ENCODE assay signal across 1 fruit fly cellular context in the genomic region with DNA sequence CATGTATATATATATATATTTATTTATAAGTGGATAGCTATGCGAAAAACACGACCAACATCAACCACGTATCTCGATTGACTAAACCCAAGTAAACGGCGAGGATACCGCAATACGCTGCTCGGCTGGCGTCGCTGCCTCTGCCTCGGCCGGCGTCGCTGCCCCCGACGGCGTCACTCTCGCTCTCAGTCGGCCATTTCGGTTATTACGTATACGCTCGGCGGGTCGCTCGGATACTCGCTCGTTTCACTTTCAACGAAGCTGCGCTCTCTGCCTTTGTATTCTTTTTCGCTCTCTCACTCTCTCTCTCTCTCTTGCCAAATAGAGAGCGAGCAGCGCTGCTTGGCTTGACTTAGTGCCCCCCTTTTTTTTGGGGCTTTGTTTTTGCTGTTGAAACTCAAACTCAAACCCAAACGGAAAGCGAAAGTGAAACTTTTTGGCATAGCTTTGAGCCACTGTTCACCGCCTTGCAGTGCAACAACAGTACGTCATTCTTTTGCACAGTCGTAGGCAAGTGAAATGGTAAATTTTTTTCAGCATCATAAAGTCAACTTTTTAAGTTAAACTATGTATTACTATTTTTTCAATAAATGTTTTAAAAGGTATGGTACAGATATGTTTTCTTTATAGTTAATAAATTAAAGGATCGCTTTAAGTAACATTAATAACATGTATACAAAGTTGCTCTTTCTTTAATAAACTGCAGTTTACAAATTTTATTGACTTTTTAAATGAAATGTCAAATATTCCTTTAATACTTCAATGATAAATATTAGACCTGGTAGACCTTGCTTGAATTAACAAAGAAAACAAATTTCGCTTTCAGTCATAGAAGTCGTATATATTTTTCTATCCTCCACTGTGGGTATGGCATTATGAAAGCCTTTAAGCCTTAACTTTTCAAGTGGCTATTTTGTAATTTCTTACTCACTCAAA.
TF ChIP-seq lines count a peak whose summit lies in the region.

No protein-coding gene starts in this region.

TF ChIP-seq in whole organism, embryonic, 481 proteins besides CTCF, POLR2A, EP300 and RAD21 (continued from another document and continues in another):
- TF ChIP-seq Spps (tag; optimal IDR thresholded peaks at IDR 0.05; lab: Kevin White, UChicago) (peak; percentile 53), ara (GFP tag; IDR thresholded peaks at IDR 0.05; lab: Robert Waterston, UW) (peak; percentile 52; the same call in 1 of the 2 replicates), jumu (GFP tag; optimal IDR thresholded peaks at IDR 0.05; lab: Kevin White, UChicago) (no peak), ro (GFP tag; IDR thresholded peaks at IDR 0.05; lab: Robert Waterston, UW) (no peak), Rx (GFP tag; IDR thresholded peaks at IDR 0.05; lab: Robert Waterston, UW) (no peak), trh (GFP tag; optimal IDR thresholded peaks at IDR 0.05; lab: Kevin White, UChicago) (no peak), Pdp1 (GFP tag; optimal IDR thresholded peaks at IDR 0.05; lab: Kevin White, UChicago) (peak in 1 of 2 experiments; percentile 92), CG8944 (GFP tag; optimal IDR thresholded peaks at IDR 0.05; lab: Kevin White, UChicago) (no peak), Gug (GFP tag; IDR thresholded peaks at IDR 0.05; lab: Robert Waterston, UW) (no peak), toy (GFP tag; IDR thresholded peaks at IDR 0.05; lab: Robert Waterston, UW) (no peak), CG15011 (GFP tag; optimal IDR thresholded peaks at IDR 0.05; lab: Kevin White, UChicago) (no peak), nerfin-1 (tag; optimal IDR thresholded peaks at IDR 0.05; lab: Kevin White, UChicago) (no peak), CG3163 (GFP tag; optimal IDR thresholded peaks at IDR 0.05; lab: Kevin White, UChicago) (peak; percentile 7), Xbp1 (GFP tag; optimal IDR thresholded peaks at IDR 0.05; lab: Kevin White, UChicago) (peak; percentile 17), disco-r (GFP tag; optimal IDR thresholded peaks at IDR 0.05; lab: Kevin White, UChicago) (no peak), Jarid2 (GFP tag; optimal IDR thresholded peaks at IDR 0.05; lab: Kevin White, UChicago) (peak; percentile 83), CG10321 (GFP tag; IDR thresholded peaks at IDR 0.05; lab: Robert Waterston, UW) (no peak), CG10565 (GFP tag; optimal IDR thresholded peaks at IDR 0.05; lab: Kevin White, UChicago) (no peak), CG16863 (GFP tag; optimal IDR thresholded peaks at IDR 0.05; lab: Kevin White, UChicago) (peak; percentile 2), CG11398 (GFP tag; optimal IDR thresholded peaks at IDR 0.05; lab: Kevin White, UChicago) (no peak), CG12299 (tag; optimal IDR thresholded peaks at IDR 0.05; lab: Kevin White, UChicago) (no peak), fd3F (GFP tag; optimal IDR thresholded peaks at IDR 0.05; lab: Kevin White, UChicago) (no peak), CG10654 (GFP tag; optimal IDR thresholded peaks at IDR 0.05; lab: Kevin White, UChicago) (no peak), Sox100B (GFP tag; optimal IDR thresholded peaks at IDR 0.05; lab: Kevin White, UChicago) (peak; percentile 65), CG8281 (tag; optimal IDR thresholded peaks at IDR 0.05; lab: Kevin White, UChicago) (peak; percentile 23), Dref (GFP tag; IDR thresholded peaks at IDR 0.05; lab: Robert Waterston, UW) (no peak), Ravus (GFP tag; IDR thresholded peaks at IDR 0.05; lab: Robert Waterston, UW) (no peak), kay (GFP tag; optimal IDR thresholded peaks at IDR 0.05; lab: Kevin White, UChicago) (no peak), CG10366 (GFP tag; IDR thresholded peaks at IDR 0.05; lab: Robert Waterston, UW) (no peak), grn (GFP tag; optimal IDR thresholded peaks at IDR 0.05; lab: Kevin White, UChicago) (no peak), CG10979 (tag; optimal IDR thresholded peaks at IDR 0.05; lab: Kevin White, UChicago) (no peak), Ada2b (GFP tag; IDR thresholded peaks at IDR 0.05; lab: Robert Waterston, UW) (0 out of 2 replicates have a peak, but pooled peaks have one; percentile 19), CG4854 (GFP tag; optimal IDR thresholded peaks at IDR 0.05; lab: Kevin White, UChicago) (no peak), CG11247 (GFP tag; IDR thresholded peaks at IDR 0.05; lab: Robert Waterston, UW) (0 out of 2 replicates have a peak, but pooled peaks have one; percentile 23), CG17186 (GFP tag; optimal IDR thresholded peaks at IDR 0.05; lab: Kevin White, UChicago) (no peak), tx (GFP tag; optimal IDR thresholded peaks at IDR 0.05; lab: Kevin White, UChicago) (no peak), CG6272 (GFP tag; IDR thresholded peaks at IDR 0.05; lab: Robert Waterston, UW) (no peak), da (GFP tag; optimal IDR thresholded peaks at IDR 0.05; lab: Kevin White, UChicago) (no peak), CG7839 (tag; optimal IDR thresholded peaks at IDR 0.05; lab: Kevin White, UChicago) (peak; percentile 27), Mad (GFP tag; optimal IDR thresholded peaks at IDR 0.05; lab: Kevin White, UChicago) (no peak), chif (GFP tag; optimal IDR thresholded peaks at IDR 0.05; lab: Kevin White, UChicago) (no peak), CHES-1-like (GFP tag; optimal IDR thresholded peaks at IDR 0.05; lab: Kevin White, UChicago) (no peak), bowl (GFP tag; IDR thresholded peaks at IDR 0.05; lab: Robert Waterston, UW) (peak; percentile 49; the same call in 1 of the 2 replicates), Nf-YC (tag; optimal IDR thresholded peaks at IDR 0.05; lab: Kevin White, UChicago) (no peak), CG9817 (tag; optimal IDR thresholded peaks at IDR 0.05; lab: Kevin White, UChicago) (no peak), CG12155 (GFP tag; optimal IDR thresholded peaks at IDR 0.05; lab: Kevin White, UChicago) (no peak), gem (tag; optimal IDR thresholded peaks at IDR 0.05; lab: Kevin White, UChicago) (peak; percentile 62), sqz (GFP tag; optimal IDR thresholded peaks at IDR 0.05; lab: Kevin White, UChicago) (peak; percentile 71), CG6791 (GFP tag; IDR thresholded peaks at IDR 0.05; lab: Robert Waterston, UW; ENCODE audit: partially characterized antibody) (no peak), sd (tag; optimal IDR thresholded peaks at IDR 0.05; lab: Kevin White, UChicago) (peak; percentile 33), CG6689 (GFP tag; IDR thresholded peaks at IDR 0.05; lab: Robert Waterston, UW) (no peak), cg (GFP tag; optimal IDR thresholded peaks at IDR 0.05; lab: Kevin White, UChicago) (peak; percentile 68), Antp (GFP tag; optimal IDR thresholded peaks at IDR 0.05; lab: Kevin White, UChicago) (no peak), unpg (GFP tag; optimal IDR thresholded peaks at IDR 0.05; lab: Kevin White, UChicago) (no peak), HLH54F (GFP tag; optimal IDR thresholded peaks at IDR 0.05; lab: Kevin White, UChicago) (no peak), NC2β (GFP tag; optimal IDR thresholded peaks at IDR 0.05; lab: Kevin White, UChicago) (no peak), Dip3 (GFP tag; optimal IDR thresholded peaks at IDR 0.05; lab: Kevin White, UChicago) (no peak), Lpt (GFP tag; optimal IDR thresholded peaks at IDR 0.05; lab: Kevin White, UChicago) (no peak), dan (GFP tag; IDR thresholded peaks at IDR 0.05; lab: Robert Waterston, UW) (no peak), Dek (tag; optimal IDR thresholded peaks at IDR 0.05; lab: Kevin White, UChicago) (peak; percentile 6), CG7271 (tag; optimal IDR thresholded peaks at IDR 0.05; lab: Kevin White, UChicago) (no peak), B-H1 (GFP tag; IDR thresholded peaks at IDR 0.05; lab: Robert Waterston, UW) (no peak), ssp (GFP tag; IDR thresholded peaks at IDR 0.05; lab: Robert Waterston, UW) (no peak), Fer2 (tag; optimal IDR thresholded peaks at IDR 0.05; lab: Kevin White, UChicago) (no peak), CG2120 (GFP tag; optimal IDR thresholded peaks at IDR 0.05; lab: Kevin White, UChicago) (no peak), vvl (GFP tag; IDR thresholded peaks at IDR 0.05; lab: Robert Waterston, UW) (peak; percentile 59; the same call in 1 of the 2 replicates), kni (GFP tag; optimal IDR thresholded peaks at IDR 0.05; lab: Kevin White, UChicago) (peak; percentile 67), run (tag; optimal IDR thresholded peaks at IDR 0.05; lab: Kevin White, UChicago) (peak; percentile 4), jigr1 (GFP tag; IDR thresholded peaks at IDR 0.05; lab: Robert Waterston, UW) (no peak), zen2 (GFP tag; IDR thresholded peaks at IDR 0.05; lab: Robert Waterston, UW; ENCODE audit: partially characterized antibody) (peak; percentile 79; the same call in 2 of the 3 replicates), crc (GFP tag; optimal IDR thresholded peaks at IDR 0.05; lab: Kevin White, UChicago) (no peak), mld (GFP tag; IDR thresholded peaks at IDR 0.05; lab: Robert Waterston, UW; ENCODE audit: partially characterized antibody) (no peak), dati (GFP tag; IDR thresholded peaks at IDR 0.05; lab: Robert Waterston, UW) (no peak), CG17802 (tag; optimal IDR thresholded peaks at IDR 0.05; lab: Kevin White, UChicago) (no peak), ftz-f1 (GFP tag; optimal IDR thresholded peaks at IDR 0.05; lab: Kevin White, UChicago) (peak; percentile 92), slp2 (GFP tag; optimal IDR thresholded peaks at IDR 0.05; lab: Kevin White, UChicago) (no peak), CG12659 (GFP tag; optimal IDR thresholded peaks at IDR 0.05; lab: Kevin White, UChicago) (no peak), lola (GFP tag; optimal IDR thresholded peaks at IDR 0.05; lab: Kevin White, UChicago) (no peak), CG32532 (GFP tag; IDR thresholded peaks at IDR 0.05; lab: Robert Waterston, UW) (peak; percentile 60; the same call in 1 of the 2 replicates), CG17612 (GFP tag; IDR thresholded peaks at IDR 0.05; lab: Robert Waterston, UW) (no peak), sim (GFP tag; IDR thresholded peaks at IDR 0.05; lab: Robert Waterston, UW) (0 out of 2 replicates have a peak, but pooled peaks have one; percentile 45), CG18619 (GFP tag; optimal IDR thresholded peaks at IDR 0.05; lab: Kevin White, UChicago) (no peak), CG8359 (GFP tag; optimal IDR thresholded peaks at IDR 0.05; lab: Kevin White, UChicago; ENCODE audit: borderline replicate concordance) (no peak), CG1024 (GFP tag; IDR thresholded peaks at IDR 0.05; lab: Robert Waterston, UW) (no peak), CG2875 (GFP tag; optimal IDR thresholded peaks at IDR 0.05; lab: Kevin White, UChicago) (no peak), CG18599 (GFP tag; optimal IDR thresholded peaks at IDR 0.05; lab: Kevin White, UChicago) (no peak), ind (GFP tag; optimal IDR thresholded peaks at IDR 0.05; lab: Kevin White, UChicago) (no peak), CG13775 (GFP tag; optimal IDR thresholded peaks at IDR 0.05; lab: Kevin White, UChicago) (no peak), Poxn (GFP tag; IDR thresholded peaks at IDR 0.05; lab: Robert Waterston, UW) (no peak), Ets65A (GFP tag; lab: Kevin White, UChicago) (peak; percentile 62), CG17328 (GFP tag; IDR thresholded peaks at IDR 0.05; lab: Robert Waterston, UW) (0 out of 2 replicates have a peak, but pooled peaks have one; percentile 33), dmrt11E (tag; optimal IDR thresholded peaks at IDR 0.05; lab: Kevin White, UChicago) (no peak), HmgD (GFP tag; optimal IDR thresholded peaks at IDR 0.05; lab: Kevin White, UChicago) (no peak), so (GFP tag; IDR thresholded peaks at IDR 0.05; lab: Robert Waterston, UW) (no peak; the same call in 1 of the 3 replicates), sima (GFP tag; optimal IDR thresholded peaks at IDR 0.05; lab: Kevin White, UChicago) (no peak), gsb-n (tag; optimal IDR thresholded peaks at IDR 0.05; lab: Kevin White, UChicago) (no peak), Lim3 (GFP tag; IDR thresholded peaks at IDR 0.05; lab: Robert Waterston, UW) (no peak), sna (GFP tag; IDR thresholded peaks at IDR 0.05; lab: Robert Waterston, UW; ENCODE audit: partially characterized antibody) (peak; percentile 53), CG17359 (tag; optimal IDR thresholded peaks at IDR 0.05; lab: Kevin White, UChicago) (peak; percentile 33), CG6813 (GFP tag; optimal IDR thresholded peaks at IDR 0.05; lab: Kevin White, UChicago) (no peak), otp (GFP tag; IDR thresholded peaks at IDR 0.05; lab: Robert Waterston, UW) (no peak), CG10959 (GFP tag; IDR thresholded peaks at IDR 0.05; lab: Robert Waterston, UW) (no peak), CG14860 (GFP tag; IDR thresholded peaks at IDR 0.05; lab: Robert Waterston, UW; ENCODE audit: partially characterized antibody) (no peak), Hr39 (optimal IDR thresholded peaks at IDR 0.05; lab: Kevin White, UChicago) (no peak), CG13894 (tag; optimal IDR thresholded peaks at IDR 0.05; lab: Kevin White, UChicago) (no peak), CG3847 (GFP tag; IDR thresholded peaks at IDR 0.05; lab: Robert Waterston, UW) (no peak), CG8388 (GFP tag; optimal IDR thresholded peaks at IDR 0.05; lab: Kevin White, UChicago) (no peak), CG4730 (GFP tag; IDR thresholded peaks at IDR 0.05; lab: Robert Waterston, UW) (no peak), gcm2 (GFP tag; optimal IDR thresholded peaks at IDR 0.05; lab: Kevin White, UChicago) (no peak), prd (optimal IDR thresholded peaks at IDR 0.05; lab: Kevin White, UChicago) (no peak), prd (GFP tag; IDR thresholded peaks at IDR 0.05; lab: Robert Waterston, UW) (no peak), CG4820 (GFP tag; optimal IDR thresholded peaks at IDR 0.05; lab: Kevin White, UChicago) (no peak), nerfin-2 (GFP tag; IDR thresholded peaks at IDR 0.05; lab: Robert Waterston, UW; ENCODE audit: partially characterized antibody) (no peak), CG4707 (GFP tag; optimal IDR thresholded peaks at IDR 0.05; lab: Kevin White, UChicago) (no peak), CG3995 (GFP tag; optimal IDR thresholded peaks at IDR 0.05; lab: Kevin White, UChicago) (no peak), z (GFP tag; IDR thresholded peaks at IDR 0.05; lab: Robert Waterston, UW) (peak; percentile 86), ci (GFP tag; IDR thresholded peaks at IDR 0.05; lab: Robert Waterston, UW) (peak; percentile 63; the same call in 2 of the 3 replicates), wek (GFP tag; optimal IDR thresholded peaks at IDR 0.05; lab: Kevin White, UChicago) (peak; percentile 1), ems (GFP tag; optimal IDR thresholded peaks at IDR 0.05; lab: Kevin White, UChicago) (no peak), Oli (tag; optimal IDR thresholded peaks at IDR 0.05; lab: Kevin White, UChicago) (peak; percentile 48), dimm (GFP tag; IDR thresholded peaks at IDR 0.05; lab: Robert Waterston, UW) (no peak), CG7556 (GFP tag; optimal IDR thresholded peaks at IDR 0.05; lab: Kevin White, UChicago) (peak; percentile 56), yki (optimal IDR thresholded peaks at IDR 0.05; lab: Kevin White, UChicago) (peak; percentile 80), salm (tag; optimal IDR thresholded peaks at IDR 0.05; lab: Kevin White, UChicago) (no peak)
